Worm (Caenorhabditis elegans) whole organism, L3 larva: ENCODE measurements around the gene gbas-1.

Source experiments
- ZK546.5 ChIP-seq: sonication (generic microtip); optimal IDR thresholded peaks from 2 replicates; lab custom pipeline; 2017; ENCODE audit warnings: missing biosample characterization, missing genetic modification characterization
- ceh-82 ChIP-seq: fragments of 150-350 bp; optimal IDR thresholded peaks from 2 replicates; lab custom pipeline; 2014; ENCODE audit warnings: missing biosample characterization, missing genetic modification characterization
- elt-1 ChIP-seq: fragments of 150-350 bp; optimal IDR thresholded peaks from 2 replicates; lab custom pipeline; 2014; ENCODE audit warnings: missing biosample characterization, missing genetic modification characterization
- elt-3 ChIP-seq, 3 experiments: fragments of 150-350 bp in 1 of 3; sonication (generic microtip) in 2 of 3; optimal IDR thresholded peaks; 2 replicates in 2 of 3; 4 replicates in 1 of 3; lab custom pipeline; 2014 to 2017; ENCODE audit warnings: missing biosample characterization in 3 of 3, missing genetic modification characterization in 3 of 3
- mdl-1 ChIP-seq: fragments of 150-350 bp; optimal IDR thresholded peaks from 2 replicates; lab custom pipeline; 2014; ENCODE audit warnings: missing biosample characterization, missing genetic modification characterization
- nhr-12 ChIP-seq: fragments of 150-350 bp; optimal IDR thresholded peaks from 2 replicates; lab custom pipeline; 2014; ENCODE audit warnings: missing biosample characterization, missing genetic modification characterization
- zag-1 ChIP-seq: fragments of 150-350 bp; optimal IDR thresholded peaks from 2 replicates; lab custom pipeline; 2014; ENCODE audit warnings: missing biosample characterization, missing genetic modification characterization

DNA sequence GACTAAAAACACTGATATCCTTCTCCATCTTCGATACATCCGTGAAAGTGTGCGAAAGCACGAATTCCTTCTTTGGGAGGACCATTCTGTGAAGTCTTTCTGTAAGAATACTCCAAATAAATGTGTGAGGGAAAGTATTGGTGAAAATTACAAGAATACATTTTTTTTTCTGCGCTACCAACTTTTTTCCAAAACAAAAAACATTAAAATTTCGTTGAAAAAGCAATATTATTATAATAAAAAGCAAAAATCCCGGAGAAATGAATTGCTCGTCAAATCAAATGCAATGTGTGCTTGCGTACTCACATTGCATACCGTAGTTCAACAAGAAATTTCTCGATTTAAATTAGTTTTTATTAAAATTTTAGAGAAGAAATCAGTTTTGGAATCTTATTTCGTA, 17.3 kb downstream of the gbas-1 start, which contains the start of gene bath-13:
- TF ChIP-seq zag-1 (tag; lab: Kevin White, UChicago) (no peak), ZK546.5 (tag; lab: Kevin White, UChicago) (no peak), elt-1 (tag; lab: Kevin White, UChicago) (no peak), nhr-12 (tag; lab: Kevin White, UChicago) (no peak), mdl-1 (tag; lab: Kevin White, UChicago) (no peak), ceh-82 (tag; lab: Kevin White, UChicago) (no peak), elt-3 (tag; optimal IDR thresholded peaks at IDR 0.05; lab: Kevin White, UChicago) (no peak)
